Worm (Caenorhabditis elegans): ENCODE data around the gene srd-26.

srd-26 gene

DNA sequence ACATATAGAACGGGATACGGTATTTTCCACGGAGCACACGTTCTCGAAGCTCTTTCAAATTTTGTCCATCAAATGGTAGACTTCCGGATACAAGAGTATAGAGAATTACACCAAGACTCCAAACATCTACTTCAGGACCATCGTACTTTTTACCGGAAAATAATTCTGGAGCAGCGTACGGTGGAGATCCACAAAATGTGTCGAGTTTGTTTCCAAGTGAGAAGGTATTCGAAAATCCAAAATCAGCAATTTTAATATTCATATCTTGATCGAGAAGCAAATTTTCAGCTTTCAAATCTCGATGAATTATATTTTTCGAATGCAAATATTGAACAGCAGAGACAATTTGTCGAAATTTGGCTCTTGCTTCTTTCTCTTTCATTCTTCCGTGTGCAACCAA, 39.6 kb downstream of the srd-26 start:
- no peak for TF ChIP-seq egl-27 (tag; optimal IDR thresholded peaks at IDR 0.05)
- no peak for TF ChIP-seq zag-1 (tag; optimal IDR thresholded peaks at IDR 0.05)
- TF ChIP-seq pqm-1 (tag; optimal IDR thresholded peaks at IDR 0.05) = no peak
- TF ChIP-seq fkh-2 (tag; optimal IDR thresholded peaks at IDR 0.05) = no peak

DNA sequence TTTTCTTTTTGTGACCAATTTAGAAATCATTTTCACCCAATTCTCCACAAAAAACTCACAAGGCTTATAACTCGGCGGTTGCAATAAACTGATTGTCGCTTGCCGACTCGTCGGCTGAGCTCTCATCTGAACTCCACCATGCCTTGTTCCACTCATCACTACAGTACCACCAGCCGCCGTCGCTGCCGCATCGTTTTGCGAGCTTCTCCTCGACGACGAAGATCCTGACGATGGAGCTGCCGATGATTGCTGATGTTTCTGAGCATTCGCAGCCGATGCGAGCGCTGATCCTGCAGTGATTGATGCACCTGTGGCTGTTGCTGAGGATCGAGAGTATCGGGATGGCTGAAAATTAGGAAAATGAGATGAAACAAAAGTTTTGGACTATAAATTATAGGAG, 42.1 kb downstream of the srd-26 start:
- TF ChIP-seq fos-1 (tag; optimal IDR thresholded peaks at IDR 0.05) = no peak
- TF ChIP-seq nhr-77 (tag; optimal IDR thresholded peaks at IDR 0.05) = no peak
- TF ChIP-seq egl-27 (tag; optimal IDR thresholded peaks at IDR 0.05) = no peak
- no peak for TF ChIP-seq lsy-12 (tag; optimal IDR thresholded peaks at IDR 0.05)
- no peak for TF ChIP-seq lin-15B (tag; optimal IDR thresholded peaks at IDR 0.05)
- TF ChIP-seq snpc-4 (tag; optimal IDR thresholded peaks at IDR 0.05) = no peak
- TF ChIP-seq sea-2 (GFP tag; optimal IDR thresholded peaks at IDR 0.05) = no peak
- TF ChIP-seq mdl-1 (tag; optimal IDR thresholded peaks at IDR 0.05) = no peak
- TF ChIP-seq nhr-43 (tag; optimal IDR thresholded peaks at IDR 0.05; ENCODE audit: poor library complexity, severe bottlenecking) = no peak
- no peak for TF ChIP-seq nhr-11 (tag; optimal IDR thresholded peaks at IDR 0.05)
- no peak for TF ChIP-seq pha-4 (tag; optimal IDR thresholded peaks at IDR 0.05)
- no peak for TF ChIP-seq nhr-25 (tag; optimal IDR thresholded peaks at IDR 0.05)
- no peak for TF ChIP-seq R02D3.7 (tag; optimal IDR thresholded peaks at IDR 0.05)
- TF ChIP-seq ceh-9 (tag; optimal IDR thresholded peaks at IDR 0.05) = no peak
